Worm (Caenorhabditis elegans) whole organism, L2 larva: Measurements from ENCODE around the gene C31E10.5.

ENCODE experiments used
- R02D3.7 ChIP-seq: fragments of 150-350 bp; optimal IDR thresholded peaks from 2 replicates; lab custom pipeline; 2014; ENCODE audit warnings: missing biosample characterization, missing genetic modification characterization
- ama-1 ChIP-seq: fragments of 150-350 bp; optimal IDR thresholded peaks from 2 replicates; lab custom pipeline; 2018; ENCODE audit warnings: inconsistent platforms
- egl-27 ChIP-seq: sonication (generic microtip); optimal IDR thresholded peaks from 3 replicates; lab custom pipeline; 2017; ENCODE audit warnings: missing biosample characterization, missing genetic modification reagents, missing genetic modification characterization
- lsy-2 ChIP-seq, 2 experiments: fragments of 150-350 bp in 1 of 2; sonication (generic microtip) in 1 of 2; optimal IDR thresholded peaks; 2 replicates each; lab custom pipeline; 2014 to 2017; ENCODE audit warnings: missing biosample characterization in 2 of 2, missing genetic modification characterization in 2 of 2
- mdl-1 ChIP-seq, 2 experiments: fragments of 150-350 bp in 1 of 2; sonication (generic microtip) in 1 of 2; optimal IDR thresholded peaks; 2 replicates each; lab custom pipeline; 2017; ENCODE audit warnings: missing biosample characterization in 2 of 2, missing genetic modification characterization in 2 of 2
- nhr-11 ChIP-seq: fragments of 150-350 bp; optimal IDR thresholded peaks from 2 replicates; lab custom pipeline; 2014; ENCODE audit warnings: missing biosample characterization, missing genetic modification characterization
- nhr-12 ChIP-seq: fragments of 150-350 bp; optimal IDR thresholded peaks from 2 replicates; lab custom pipeline; 2014; ENCODE audit warnings: missing biosample characterization, missing genetic modification characterization
- nhr-129 ChIP-seq: fragments of 150-350 bp; optimal IDR thresholded peaks from 2 replicates; lab custom pipeline; 2014; ENCODE audit warnings: missing biosample characterization, missing genetic modification characterization
- snpc-4 ChIP-seq: fragments of 150-350 bp; optimal IDR thresholded peaks from 2 replicates; lab custom pipeline; 2014; ENCODE audit warnings: missing biosample characterization, missing genetic modification characterization
- unc-62 ChIP-seq: fragments of 150-350 bp; optimal IDR thresholded peaks from 2 replicates; lab custom pipeline; 2014; ENCODE audit warnings: missing biosample characterization, missing genetic modification reagents, missing genetic modification characterization

- TF ChIP-seq ama-1 (no peak), nhr-129 (tag; lab: Kevin White, UChicago) (peak; percentile 61), mdl-1 (tag; optimal IDR thresholded peaks at IDR 0.05; lab: Kevin White, UChicago) (peak in 1 of 2 experiments; percentile 66), unc-62 (GFP tag; lab: Kevin White, UChicago) (no peak), lsy-2 (tag; optimal IDR thresholded peaks at IDR 0.05; lab: Kevin White, UChicago) (peak in 1 of 2 experiments; percentile 74), nhr-11 (tag; lab: Kevin White, UChicago) (no peak), R02D3.7 (tag; lab: Kevin White, UChicago) (no peak), egl-27 (no peak), nhr-12 (tag; lab: Kevin White, UChicago) (no peak), snpc-4 (tag; lab: Kevin White, UChicago) (no peak)
Observed at ce11 chrX:14016698-14017097, 21.1 kb upstream of the C31E10.5 start.
